Fruit fly (Drosophila melanogaster) whole organism, wandering third instar larva: ENCODE results near the gene ec.

ENCODE experiments used
- Abd-B ChIP-seq: fragments of >200 bp; optimal IDR thresholded peaks from 2 replicates; lab custom pipeline; 2017; ENCODE audit warnings: missing biosample characterization, missing genetic modification characterization
- CG32264 ChIP-seq: fragments of 200-800 bp; sonication (Bioruptor generic); optimal IDR thresholded peaks from 2 replicates; lab custom pipeline; 2016; ENCODE audit warnings: missing biosample characterization, missing genetic modification characterization
- CrebA ChIP-seq: fragments of 200-800 bp; sonication (Bioruptor generic); optimal IDR thresholded peaks from 2 replicates; lab custom pipeline; 2016; ENCODE audit warnings: missing biosample characterization, mild to moderate bottlenecking, missing genetic modification characterization, borderline replicate concordance
- Dif ChIP-seq: fragments of 200-275, 200-300 bp; sonication (Bioruptor generic); optimal IDR thresholded peaks from 2 replicates; lab custom pipeline; 2018; ENCODE audit warnings: missing biosample characterization, missing genetic modification characterization; ENCODE audit not compliant: partially characterized antibody
- GATAd ChIP-seq: sonication (Bioruptor generic); optimal IDR thresholded peaks from 2 replicates; lab custom pipeline; 2016; ENCODE audit warnings: missing biosample characterization, missing genetic modification characterization
- Hnf4 ChIP-seq: fragments of 200-800 bp; sonication (Bioruptor generic); optimal IDR thresholded peaks from 2 replicates; lab custom pipeline; 2016; ENCODE audit warnings: missing biosample characterization, mild to moderate bottlenecking, missing genetic modification characterization
- Hr78 ChIP-seq: fragments of >200 bp; optimal IDR thresholded peaks from 2 replicates; lab custom pipeline; 2017; ENCODE audit warnings: missing biosample characterization, missing genetic modification characterization
- Hr83 ChIP-seq: fragments of 200-300 bp; sonication (Bioruptor generic); optimal IDR thresholded peaks from 2 replicates; lab custom pipeline; 2016; ENCODE audit warnings: missing biosample characterization, mild to moderate bottlenecking, missing genetic modification characterization, moderate library complexity; ENCODE audit not compliant: poor library complexity, severe bottlenecking
- Jra ChIP-seq: sonication (Bioruptor generic); optimal IDR thresholded peaks from 2 replicates; lab custom pipeline; 2016; ENCODE audit warnings: missing biosample characterization, missing genetic modification characterization
- Mio ChIP-seq: sonication (Bioruptor generic); optimal IDR thresholded peaks from 2 replicates; lab custom pipeline; 2016; ENCODE audit warnings: missing biosample characterization, missing genetic modification characterization
- Myc ChIP-seq: fragments of >200 bp; optimal IDR thresholded peaks from 2 replicates; lab custom pipeline; 2017
- N ChIP-seq: fragments of >200 bp; optimal IDR thresholded peaks from 2 replicates; lab custom pipeline; 2018; ENCODE audit warnings: missing biosample characterization, missing external identifiers, missing genetic modification characterization
- Rel ChIP-seq, 2 experiments: fragments of 200-800 bp; sonication (Bioruptor generic) in 1 of 2; optimal IDR thresholded peaks; 2 replicates in 1 of 2; 3 replicates in 1 of 2; lab custom pipeline; 2016 to 2019; ENCODE audit warnings: mild to moderate bottlenecking in 2 of 2, missing biosample characterization in 2 of 2, missing genetic modification characterization in 2 of 2, moderate library complexity in 1 of 2
- Sp1 ChIP-seq: fragments of 200-800 bp; sonication (Bioruptor generic); optimal IDR thresholded peaks from 3 replicates; lab custom pipeline; 2019; ENCODE audit warnings: missing biosample characterization, mild to moderate bottlenecking, missing genetic modification characterization, moderate library complexity
- Vsx2 ChIP-seq: fragments of 200-300, 225-300 bp; sonication (Bioruptor generic); optimal IDR thresholded peaks from 2 replicates; lab custom pipeline; 2018; ENCODE audit warnings: missing biosample characterization, missing genetic modification characterization; ENCODE audit not compliant: partially characterized antibody
- br ChIP-seq: fragments of 200-800 bp; sonication (Bioruptor generic); optimal IDR thresholded peaks from 2 replicates; lab custom pipeline; 2016; ENCODE audit warnings: missing biosample characterization, missing genetic modification characterization
- brk ChIP-seq: fragments of 200-800 bp; sonication (Bioruptor generic); optimal IDR thresholded peaks from 2 replicates; lab custom pipeline; 2016; ENCODE audit warnings: missing biosample characterization, mild to moderate bottlenecking, missing genetic modification characterization
- dl ChIP-seq, 2 experiments: fragments of 175-275, 200-275 bp in 1 of 2; fragments of 200-275 bp in 1 of 2; sonication (Bioruptor generic); optimal IDR thresholded peaks; lab custom pipeline; 2018; ENCODE audit warnings: mild to moderate bottlenecking in 2 of 2, missing biosample characterization in 2 of 2, missing genetic modification characterization in 2 of 2, moderate library complexity in 2 of 2; ENCODE audit not compliant: partially characterized antibody in 2 of 2, insufficient read depth in 1 of 2
- dmrt93B ChIP-seq: fragments of 200-800 bp; sonication (Bioruptor generic); optimal IDR thresholded peaks from 2 replicates; lab custom pipeline; 2018; ENCODE audit warnings: missing biosample characterization, mild to moderate bottlenecking, missing genetic modification characterization
- dsf ChIP-seq: sonication (Bioruptor generic); optimal IDR thresholded peaks from 2 replicates; lab custom pipeline; 2016; ENCODE audit warnings: missing biosample characterization, missing genetic modification characterization, borderline replicate concordance
- foxo ChIP-seq, 2 experiments: fragments of 200-800 bp; sonication (Bioruptor generic); optimal IDR thresholded peaks; 2 replicates in 1 of 2; 3 replicates in 1 of 2; lab custom pipeline; 2016 to 2017; ENCODE audit warnings: missing biosample characterization in 2 of 2, missing genetic modification characterization in 2 of 2
- fru ChIP-seq: fragments of 200-800 bp; sonication (Bioruptor generic); optimal IDR thresholded peaks from 3 replicates; lab custom pipeline; 2016; ENCODE audit warnings: missing biosample characterization, mild to moderate bottlenecking, missing genetic modification characterization
- lola ChIP-seq: fragments of >200 bp; optimal IDR thresholded peaks from 2 replicates; lab custom pipeline; 2017; ENCODE audit warnings: missing biosample characterization, missing genetic modification characterization
- pan ChIP-seq: fragments of >200 bp; optimal IDR thresholded peaks from 2 replicates; lab custom pipeline; 2017
- psq ChIP-seq: fragments of 200-800 bp; sonication (Bioruptor generic); optimal IDR thresholded peaks from 3 replicates; lab custom pipeline; 2017; ENCODE audit warnings: missing biosample characterization, mild to moderate bottlenecking, missing genetic modification characterization, moderate library complexity
- rgr ChIP-seq: fragments of 200-800 bp; sonication (Bioruptor generic); optimal IDR thresholded peaks from 3 replicates; lab custom pipeline; 2016; ENCODE audit warnings: missing biosample characterization, mild to moderate bottlenecking, missing genetic modification characterization
- sage ChIP-seq: fragments of 200-800 bp; sonication (Bioruptor generic); optimal IDR thresholded peaks from 2 replicates; lab custom pipeline; 2016; ENCODE audit warnings: missing biosample characterization, mild to moderate bottlenecking, missing genetic modification characterization
- sv ChIP-seq: fragments of 200-800 bp; sonication (Bioruptor generic); optimal IDR thresholded peaks from 3 replicates; lab custom pipeline; 2016; ENCODE audit warnings: missing biosample characterization, missing genetic modification characterization
- usp ChIP-seq: fragments of >200 bp; optimal IDR thresholded peaks from 2 replicates; lab custom pipeline; 2017; ENCODE audit warnings: missing biosample characterization, missing genetic modification characterization
- woc ChIP-seq: sonication (Bioruptor generic); optimal IDR thresholded peaks from 2 replicates; lab custom pipeline; 2016; ENCODE audit warnings: missing biosample characterization, mild to moderate bottlenecking, missing genetic modification characterization

The ec gene

DNA sequence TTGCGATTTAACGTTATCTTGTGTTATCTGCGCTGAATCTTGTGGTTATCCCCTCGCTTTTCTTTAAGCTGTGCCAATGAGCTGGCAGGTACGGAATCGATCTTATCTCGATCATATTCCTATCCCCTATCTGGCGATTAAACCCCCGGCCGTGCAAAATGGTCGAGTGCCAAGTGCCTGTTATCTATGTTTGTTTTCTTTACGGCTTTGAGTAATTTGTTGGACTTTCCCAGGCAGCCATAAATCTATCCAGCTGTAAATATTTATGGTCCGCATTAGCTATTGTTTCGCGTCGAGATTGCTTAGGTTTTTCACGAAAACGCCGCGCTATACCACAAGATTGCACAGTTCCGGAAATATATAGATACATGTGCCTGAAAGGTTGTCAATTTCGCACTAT, 57.6 kb downstream of the ec start:
- TF ChIP-seq CrebA (GFP tag; lab: Kevin White, UChicago) = peak; percentile 44
- TF ChIP-seq brk (GFP tag; lab: Kevin White, UChicago) = no peak
- no peak for TF ChIP-seq Jra
- no peak for TF ChIP-seq N (GFP tag; lab: Kevin White, UChicago)
- TF ChIP-seq dsf (GFP tag; lab: Kevin White, UChicago) = no peak
- TF ChIP-seq CG32264 (GFP tag; lab: Kevin White, UChicago) = no peak
- TF ChIP-seq Sp1 (GFP tag; lab: Kevin White, UChicago) = no peak
- TF ChIP-seq Abd-B (GFP tag; lab: Kevin White, UChicago) = no peak
- no peak for TF ChIP-seq foxo (GFP tag; optimal IDR thresholded peaks at IDR 0.05; lab: Kevin White, UChicago)
- TF ChIP-seq Rel (GFP tag; optimal IDR thresholded peaks at IDR 0.05; lab: Kevin White, UChicago) = no peak
- TF ChIP-seq Rel (tag; optimal IDR thresholded peaks at IDR 0.05; lab: Kevin White, UChicago) = peak; percentile 46
- TF ChIP-seq br (GFP tag; lab: Kevin White, UChicago) = no peak

DNA sequence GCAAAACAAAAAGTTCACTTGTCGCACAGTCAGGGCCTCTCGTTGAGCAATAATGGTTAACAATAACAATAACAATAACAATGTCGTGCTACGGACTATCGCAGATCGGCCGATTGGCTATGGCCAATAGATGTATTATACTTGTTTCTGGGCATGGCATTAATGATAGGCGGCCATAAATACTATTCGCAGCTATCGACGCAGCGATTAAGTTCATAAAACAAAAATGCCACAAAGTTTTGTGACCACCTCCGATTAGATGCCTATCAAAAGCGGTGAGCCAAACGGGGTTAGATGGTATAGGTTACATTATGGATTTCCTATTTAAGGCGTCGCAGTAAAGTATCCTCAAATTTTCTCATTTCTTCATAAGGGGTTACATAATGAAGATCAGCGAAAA, 59.1 kb downstream of the ec start:
- TF ChIP-seq fru (no peak), Rel (GFP tag; optimal IDR thresholded peaks at IDR 0.05; lab: Kevin White, UChicago) (no peak), Rel (tag; optimal IDR thresholded peaks at IDR 0.05; lab: Kevin White, UChicago) (no peak), woc (GFP tag; lab: Kevin White, UChicago) (no peak), usp (GFP tag; lab: Kevin White, UChicago) (no peak), lola (GFP tag; lab: Kevin White, UChicago) (no peak), Hr83 (GFP tag; lab: Kevin White, UChicago) (no peak), psq (GFP tag; lab: Kevin White, UChicago) (no peak), dsf (GFP tag; lab: Kevin White, UChicago) (no peak)

DNA sequence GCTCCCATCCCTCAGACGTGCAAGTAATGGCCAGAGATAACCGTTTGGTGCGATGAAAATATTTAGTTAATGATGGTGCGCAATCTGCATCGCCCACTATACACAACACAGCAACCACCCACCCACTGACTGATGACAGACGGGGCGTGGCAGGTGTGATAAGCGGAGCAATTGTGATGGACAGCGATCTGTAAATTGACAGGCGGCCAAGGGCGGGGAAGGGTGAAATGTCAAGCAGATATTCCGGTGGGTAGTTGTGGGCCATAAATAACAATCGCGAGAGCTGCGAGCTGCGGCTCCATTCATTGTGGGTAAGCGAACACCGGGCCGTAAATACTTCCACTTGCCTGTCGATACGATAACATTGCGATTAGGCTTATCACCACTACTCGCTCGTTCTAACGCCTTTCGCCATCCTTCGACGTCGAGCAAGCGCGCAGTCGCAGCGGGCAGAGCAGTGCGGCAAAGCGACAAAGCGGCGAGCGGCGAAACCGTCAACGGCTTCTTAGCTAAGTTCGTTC, 60.5 kb downstream of the ec start, which contains the start of gene yin:
yin (minus strand) TSS at position 51 of the 521 bp plus-strand sequence.
- TF ChIP-seq psq (GFP tag; lab: Kevin White, UChicago) = no peak
- no peak for TF ChIP-seq dmrt93B (GFP tag; lab: Kevin White, UChicago)
- no peak for TF ChIP-seq dsf (GFP tag; lab: Kevin White, UChicago)
- no peak for TF ChIP-seq dl (GFP tag; optimal IDR thresholded peaks at IDR 0.05; lab: Kevin White, UChicago; ENCODE audit: insufficient read depth in 1 of 2, partially characterized antibody in 2 of 2)
- no peak for TF ChIP-seq br (GFP tag; lab: Kevin White, UChicago)
- TF ChIP-seq foxo (GFP tag; optimal IDR thresholded peaks at IDR 0.05; lab: Kevin White, UChicago) = no peak
- no peak for TF ChIP-seq Dif (GFP tag; lab: Kevin White, UChicago)

DNA sequence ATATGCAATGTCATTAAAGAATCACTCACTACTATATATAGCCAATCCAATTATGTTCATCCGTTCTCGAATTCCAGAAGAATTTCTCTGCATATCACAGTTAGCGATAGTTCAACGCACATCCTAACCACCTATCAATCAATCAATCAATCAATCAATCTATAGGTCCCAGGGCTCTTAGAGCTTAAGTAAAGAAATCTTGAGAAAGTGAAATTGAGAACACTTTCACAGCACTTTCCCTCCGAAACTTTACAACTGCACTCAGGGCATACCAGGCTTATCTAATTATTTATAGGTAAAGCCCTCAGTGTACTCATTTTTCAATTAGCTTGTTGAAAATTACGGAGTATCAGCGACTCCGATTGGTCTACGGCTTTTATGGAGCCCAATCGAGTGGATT, 63.0 kb downstream of the ec start:
- TF ChIP-seq GATAd (GFP tag; lab: Kevin White, UChicago) (no peak), Myc (no peak), Vsx2 (GFP tag; lab: Kevin White, UChicago) (no peak), sage (GFP tag; lab: Kevin White, UChicago) (no peak), brk (GFP tag; lab: Kevin White, UChicago) (no peak), Hnf4 (no peak), Rel (GFP tag; optimal IDR thresholded peaks at IDR 0.05; lab: Kevin White, UChicago) (no peak), Rel (tag; optimal IDR thresholded peaks at IDR 0.05; lab: Kevin White, UChicago) (no peak), Mio (GFP tag; lab: Kevin White, UChicago) (no peak), fru (no peak), lola (GFP tag; lab: Kevin White, UChicago) (no peak), woc (GFP tag; lab: Kevin White, UChicago) (no peak), usp (GFP tag; lab: Kevin White, UChicago) (no peak), sv (no peak), rgr (GFP tag; lab: Kevin White, UChicago) (no peak), dl (GFP tag; optimal IDR thresholded peaks at IDR 0.05; lab: Kevin White, UChicago; ENCODE audit: insufficient read depth in 1 of 2, partially characterized antibody in 2 of 2) (no peak), foxo (GFP tag; optimal IDR thresholded peaks at IDR 0.05; lab: Kevin White, UChicago) (no peak), CrebA (GFP tag; lab: Kevin White, UChicago) (no peak), CG32264 (GFP tag; lab: Kevin White, UChicago) (no peak), Abd-B (GFP tag; lab: Kevin White, UChicago) (no peak)

DNA sequence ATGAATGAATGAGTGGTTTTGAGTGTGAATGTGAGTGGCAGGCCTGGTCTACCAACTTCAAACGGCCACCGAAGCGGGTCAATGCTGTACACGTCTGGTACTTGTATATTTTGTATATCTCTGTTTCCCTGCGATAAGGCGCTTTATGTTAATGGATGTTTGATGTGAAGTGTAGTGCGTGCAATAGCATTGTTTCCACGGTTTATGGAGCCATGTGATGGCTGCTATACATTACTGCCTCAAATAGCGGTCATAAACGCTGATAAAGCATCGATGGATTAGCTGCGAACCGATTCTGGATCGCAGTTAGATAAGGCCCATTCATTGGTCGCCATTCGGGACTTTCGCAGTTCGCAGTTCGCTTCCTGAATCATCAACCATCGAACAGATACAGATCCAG, 63.5 kb downstream of the ec start:
- TF ChIP-seq Abd-B (GFP tag; lab: Kevin White, UChicago) (no peak), CG32264 (GFP tag; lab: Kevin White, UChicago) (no peak), fru (no peak), brk (GFP tag; lab: Kevin White, UChicago) (no peak), N (GFP tag; lab: Kevin White, UChicago) (no peak), pan (lab: Kevin White, UChicago) (no peak), Hnf4 (no peak), Hr78 (GFP tag; lab: Kevin White, UChicago) (no peak), Myc (no peak)
